Worm (Caenorhabditis elegans) whole organism, late embryonic: ENCODE results near the gene nhr-219.

Source experiments
- ama-1 ChIP-seq: fragments of 150-350 bp; optimal IDR thresholded peaks from 2 replicates; lab custom pipeline; 2014
- ceh-18 ChIP-seq: sonication (generic microtip); optimal IDR thresholded peaks from 2 replicates; lab custom pipeline; 2016; ENCODE audit warnings: missing genetic modification characterization, missing compliant biosample characterization
- fax-1 ChIP-seq: sonication (generic microtip); optimal IDR thresholded peaks from 2 replicates; lab custom pipeline; 2016; ENCODE audit warnings: missing genotype, missing genetic modification characterization, missing compliant biosample characterization
- pha-4 ChIP-seq: fragments of 150-350 bp; optimal IDR thresholded peaks from 2 replicates; lab custom pipeline; 2018; ENCODE audit warnings: missing biosample characterization, missing genetic modification reagents, missing genetic modification characterization

- TF ChIP-seq ceh-18 (tag; lab: Kevin White, UChicago) = no peak
- no peak for TF ChIP-seq fax-1 (tag; lab: Kevin White, UChicago)
- no peak for TF ChIP-seq pha-4 (tag; lab: Kevin White, UChicago)
- TF ChIP-seq ama-1 (lab: Kevin White, UChicago) = no peak
These were observed 28.3 kb downstream of the nhr-219 start for ce11 chrV:8937476-8938249.
